Fruit fly (Drosophila melanogaster): ENCODE measurements around the gene CG6765.

CG6765 gene

dm6 chr3L:8544710-8545109 is 32.1 kb downstream of the CG6765 start, which contains the start of gene rhea (continued):
- TF ChIP-seq hth (optimal IDR thresholded peaks at IDR 0.05) (no peak), CG1024 (GFP tag; IDR thresholded peaks at IDR 0.05) (no peak), sima (GFP tag; optimal IDR thresholded peaks at IDR 0.05) (no peak), CG2889 (GFP tag; IDR thresholded peaks at IDR 0.05) (no peak), nmo (GFP tag; optimal IDR thresholded peaks at IDR 0.05) (peak; percentile 55), Lim3 (GFP tag; IDR thresholded peaks at IDR 0.05) (no peak), Hey (tag; optimal IDR thresholded peaks at IDR 0.05) (no peak), CG10979 (tag; optimal IDR thresholded peaks at IDR 0.05) (no peak), CG8359 (GFP tag; optimal IDR thresholded peaks at IDR 0.05; ENCODE audit: borderline replicate concordance) (no peak), ase (GFP tag; IDR thresholded peaks at IDR 0.05) (no peak), CG4730 (GFP tag; IDR thresholded peaks at IDR 0.05) (no peak), rib (GFP tag; IDR thresholded peaks at IDR 0.05) (no peak), CG34376 (GFP tag; optimal IDR thresholded peaks at IDR 0.05) (no peak), CG17912 (GFP tag; optimal IDR thresholded peaks at IDR 0.05) (no peak), CG11696 (GFP tag; IDR thresholded peaks at IDR 0.05) (no peak), Rfx (GFP tag; IDR thresholded peaks at IDR 0.05) (no peak), CG1832 (GFP tag; optimal IDR thresholded peaks at IDR 0.05) (no peak), CG13624 (GFP tag; optimal IDR thresholded peaks at IDR 0.05) (no peak), MESR4 (GFP tag; optimal IDR thresholded peaks at IDR 0.05) (no peak), CG3847 (GFP tag; IDR thresholded peaks at IDR 0.05) (no peak), CG4404 (GFP tag; IDR thresholded peaks at IDR 0.05) (no peak), CG17612 (GFP tag; IDR thresholded peaks at IDR 0.05) (no peak), tgo (GFP tag; IDR thresholded peaks at IDR 0.05) (no peak), CG16863 (GFP tag; optimal IDR thresholded peaks at IDR 0.05) (no peak), slp2 (GFP tag; optimal IDR thresholded peaks at IDR 0.05) (no peak), CG17802 (tag; optimal IDR thresholded peaks at IDR 0.05) (no peak), TFAM (GFP tag; optimal IDR thresholded peaks at IDR 0.05) (no peak), odd (GFP tag; optimal IDR thresholded peaks at IDR 0.05) (no peak), CG11695 (GFP tag; IDR thresholded peaks at IDR 0.05) (no peak), Mes4 (GFP tag; optimal IDR thresholded peaks at IDR 0.05) (no peak), HLH54F (GFP tag; optimal IDR thresholded peaks at IDR 0.05) (no peak), BEAF-32 (GFP tag; optimal IDR thresholded peaks at IDR 0.05) (peak; percentile 84), CG18262 (tag; optimal IDR thresholded peaks at IDR 0.05) (peak; percentile 34), aop (GFP tag; IDR thresholded peaks at IDR 0.05) (no peak), HHEX (GFP tag; optimal IDR thresholded peaks at IDR 0.05) (no peak), Abd-B (GFP tag; optimal IDR thresholded peaks at IDR 0.05) (no peak), Gug (GFP tag; IDR thresholded peaks at IDR 0.05) (no peak), Doc3 (GFP tag; IDR thresholded peaks at IDR 0.05; ENCODE audit: partially characterized antibody) (peak; percentile 81), schlank (tag; optimal IDR thresholded peaks at IDR 0.05) (no peak), fru (optimal IDR thresholded peaks at IDR 0.05) (no peak), Sin3A (optimal IDR thresholded peaks at IDR 0.05) (peak; percentile 70), CG17186 (GFP tag; optimal IDR thresholded peaks at IDR 0.05) (peak; percentile 56), CG7839 (tag; optimal IDR thresholded peaks at IDR 0.05) (no peak), CG3281 (GFP tag; optimal IDR thresholded peaks at IDR 0.05) (no peak), CG15011 (GFP tag; optimal IDR thresholded peaks at IDR 0.05) (no peak), CG34422 (GFP tag; IDR thresholded peaks at IDR 0.05) (no peak), gcm (GFP tag; optimal IDR thresholded peaks at IDR 0.05) (no peak), dmrt99B (tag; optimal IDR thresholded peaks at IDR 0.05) (no peak), Dfd (GFP tag; optimal IDR thresholded peaks at IDR 0.05) (no peak), Jarid2 (GFP tag; optimal IDR thresholded peaks at IDR 0.05) (no peak), chif (GFP tag; optimal IDR thresholded peaks at IDR 0.05) (no peak), Neu2 (GFP tag; optimal IDR thresholded peaks at IDR 0.05; ENCODE audit: borderline replicate concordance) (no peak), Chrac-16 (GFP tag; optimal IDR thresholded peaks at IDR 0.05) (peak; percentile 6)

Data from whole organism, embryonic.